Fruit fly (Drosophila melanogaster) whole organism: ENCODE measurements around the gene CG12811.

Experiments used
- Dll ChIP-seq: fragments of >200 bp; optimal IDR thresholded peaks from 2 replicates; lab custom pipeline; 2017
- psq ChIP-seq: fragments of >200 bp; optimal IDR thresholded peaks from 2 replicates; lab custom pipeline; 2017
- usp ChIP-seq: fragments of >200 bp; optimal IDR thresholded peaks from 2 replicates; lab custom pipeline; 2017; ENCODE audit warnings: missing biosample characterization, missing genetic modification characterization, mixed read lengths

DNA sequence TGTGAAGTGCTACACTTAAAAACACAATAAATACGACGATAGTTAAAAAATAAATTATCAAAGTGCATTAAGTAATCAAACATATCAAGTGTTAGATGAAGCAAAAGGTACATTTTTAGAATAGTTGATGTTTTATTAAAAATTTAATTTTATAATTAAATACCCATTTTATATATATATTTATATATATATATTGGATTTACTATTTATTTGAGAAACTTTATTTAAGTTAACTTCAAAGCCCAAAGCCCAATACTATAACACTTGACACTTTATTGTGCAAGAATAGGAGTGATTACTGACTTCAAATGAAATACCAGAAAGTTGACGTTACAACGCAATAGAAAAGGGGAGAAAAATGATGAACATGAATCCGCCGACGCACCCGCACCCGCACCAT, 22.2 kb upstream of the CG12811 start, which contains the start of gene nerfin-2:
- no peak for TF ChIP-seq usp (GFP tag; lab: Kevin White, UChicago)
- no peak for TF ChIP-seq Dll (lab: Kevin White, UChicago)
- TF ChIP-seq psq = no peak
